Fruit fly (Drosophila melanogaster) whole organism, adult: ENCODE measurements around the gene Ccdc39.

Source experiments
- CG11617 ChIP-seq: fragments of 200-800 bp; sonication (Bioruptor generic); optimal IDR thresholded peaks from 2 replicates; lab custom pipeline; 2017; ENCODE audit warnings: mild to moderate bottlenecking, missing biosample characterization, missing genetic modification reagents, missing genetic modification characterization
- CG12768 ChIP-seq: fragments of 200-800 bp; sonication (Bioruptor generic); optimal IDR thresholded peaks from 2 replicates; lab custom pipeline; 2017; ENCODE audit warnings: missing biosample characterization, missing genetic modification characterization, mild to moderate bottlenecking, moderate library complexity, missing genetic modification reagents
- CG14711 ChIP-seq: fragments of 200-800 bp; sonication (Bioruptor generic); optimal IDR thresholded peaks from 2 replicates; lab custom pipeline; 2018; ENCODE audit warnings: missing biosample characterization, mild to moderate bottlenecking, missing genetic modification characterization, moderate library complexity
- CG1620 ChIP-seq: fragments of 200-800 bp; sonication (Bioruptor generic); optimal IDR thresholded peaks from 2 replicates; lab custom pipeline; 2016; ENCODE audit warnings: missing biosample characterization, missing genetic modification characterization
- CG33017 ChIP-seq: fragments of 200-800 bp; sonication (Bioruptor generic); optimal IDR thresholded peaks from 2 replicates; lab custom pipeline; 2018; ENCODE audit warnings: missing biosample characterization, mild to moderate bottlenecking, missing genetic modification characterization, moderate library complexity
- CG5204 ChIP-seq: fragments of 200-800 bp; sonication (Bioruptor generic); optimal IDR thresholded peaks from 2 replicates; lab custom pipeline; 2016; ENCODE audit warnings: missing biosample characterization, missing genetic modification characterization
- CG7045 ChIP-seq: fragments of 200-800 bp; sonication (Bioruptor generic); optimal IDR thresholded peaks from 2 replicates; lab custom pipeline; 2017; ENCODE audit warnings: missing biosample characterization, mild to moderate bottlenecking, missing genetic modification characterization
- CG7101 ChIP-seq: fragments of 200-800 bp; sonication (Bioruptor generic); optimal IDR thresholded peaks from 2 replicates; lab custom pipeline; 2018; ENCODE audit warnings: missing biosample characterization, mild to moderate bottlenecking, missing genetic modification characterization, moderate library complexity
- Clk ChIP-seq: fragments of 200-800 bp; sonication (Bioruptor generic); optimal IDR thresholded peaks from 2 replicates; lab custom pipeline; 2017; ENCODE audit warnings: missing biosample characterization, missing genetic modification characterization
- Crg-1 ChIP-seq: fragments of 200-800 bp; sonication (Bioruptor generic); optimal IDR thresholded peaks from 2 replicates; lab custom pipeline; 2016; ENCODE audit warnings: missing biosample characterization, missing genetic modification characterization
- Hr96 ChIP-seq: fragments of 200-800 bp; sonication (Bioruptor generic); optimal IDR thresholded peaks from 2 replicates; lab custom pipeline; 2016; ENCODE audit warnings: missing biosample characterization, missing genetic modification characterization
- Mnt ChIP-seq: fragments of 200-800 bp; sonication (Bioruptor generic); optimal IDR thresholded peaks from 2 replicates; lab custom pipeline; 2016; ENCODE audit warnings: missing biosample characterization, mild to moderate bottlenecking, missing genetic modification characterization
- bab1 ChIP-seq: fragments of 200-800 bp; sonication (Bioruptor generic); optimal IDR thresholded peaks from 3 replicates; lab custom pipeline; 2019; ENCODE audit warnings: missing biosample characterization, mild to moderate bottlenecking, missing genetic modification characterization, moderate library complexity
- cic ChIP-seq: fragments of 200-800 bp; sonication (Bioruptor generic); optimal IDR thresholded peaks from 2 replicates; lab custom pipeline; 2017; ENCODE audit warnings: missing biosample characterization, mild to moderate bottlenecking, missing genetic modification characterization, moderate library complexity
- cnc ChIP-seq, 2 experiments: fragments of >200 bp; optimal IDR thresholded peaks; 2 replicates each; lab custom pipeline; 2017
- kay ChIP-seq: fragments of 200-800 bp; sonication (Bioruptor generic); peaks from one replicate; lab custom pipeline; 2016; ENCODE audit warnings: missing biosample characterization, missing genetic modification characterization, borderline replicate concordance
- ovo ChIP-seq: fragments of 200-800 bp; sonication (Bioruptor generic); optimal IDR thresholded peaks from 2 replicates; lab custom pipeline; 2016; ENCODE audit warnings: missing biosample characterization, missing genetic modification characterization
- pad ChIP-seq: fragments of 200-800 bp; sonication (Bioruptor generic); optimal IDR thresholded peaks from 3 replicates; lab custom pipeline; 2017; ENCODE audit warnings: missing biosample characterization, missing genetic modification characterization, mild to moderate bottlenecking, moderate library complexity, missing genetic modification reagents
- tj ChIP-seq: fragments of 200-800 bp; sonication (Bioruptor generic); optimal IDR thresholded peaks from 3 replicates; lab custom pipeline; 2017; ENCODE audit warnings: missing biosample characterization, mild to moderate bottlenecking, missing genetic modification characterization, moderate library complexity
- toe ChIP-seq: fragments of 200-800 bp; sonication (Bioruptor generic); optimal IDR thresholded peaks from 2 replicates; lab custom pipeline; 2016; ENCODE audit warnings: missing biosample characterization, missing genetic modification characterization

Ccdc39 gene

DNA sequence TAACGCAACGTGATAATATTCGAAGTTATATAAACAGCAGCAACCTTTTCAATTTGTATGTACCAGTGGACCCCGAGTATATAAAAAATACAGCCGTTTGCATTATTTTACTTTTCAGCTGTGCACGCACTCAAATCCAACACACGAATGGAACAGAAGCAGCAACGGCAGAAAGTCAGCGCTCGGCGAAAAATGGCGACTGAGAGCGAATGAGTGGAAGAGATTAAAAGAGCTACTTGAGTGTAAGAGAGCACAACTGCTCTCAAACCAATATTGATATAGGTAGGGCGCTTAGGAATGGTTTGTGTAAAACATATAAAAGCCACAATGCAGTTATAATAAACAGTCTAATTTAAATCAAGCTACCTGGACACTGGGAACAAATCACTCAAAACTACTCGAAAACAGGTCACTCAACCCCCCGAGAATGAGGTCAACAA lies 21.8 kb upstream of the Ccdc39 start:
- TF ChIP-seq bab1 (GFP tag; lab: Kevin White, UChicago) (peak; percentile 64), cnc (optimal IDR thresholded peaks at IDR 0.05; lab: Kevin White, UChicago) (no peak), Hr96 (GFP tag; lab: Kevin White, UChicago) (peak; percentile 47), CG1620 (GFP tag; lab: Kevin White, UChicago) (peak; percentile 43), CG7045 (GFP tag; lab: Kevin White, UChicago) (peak; percentile 41), kay (GFP tag; lab: Kevin White, UChicago) (no peak), ovo (GFP tag; lab: Kevin White, UChicago) (no peak), CG7101 (peak; percentile 55), CG12768 (GFP tag; lab: Kevin White, UChicago) (peak; percentile 50), toe (GFP tag; lab: Kevin White, UChicago) (no peak), CG11617 (GFP tag; lab: Kevin White, UChicago) (peak; percentile 60), CG5204 (peak; percentile 46), CG14711 (tag; lab: Kevin White, UChicago) (no peak), Crg-1 (GFP tag; lab: Kevin White, UChicago) (peak; percentile 78), CG33017 (tag; lab: Kevin White, UChicago) (peak; percentile 57), Clk (peak; percentile 5), tj (GFP tag; lab: Kevin White, UChicago) (peak; percentile 84), pad (GFP tag; lab: Kevin White, UChicago) (no peak), cic (peak; percentile 3), Mnt (GFP tag; lab: Kevin White, UChicago) (peak; percentile 48)

DNA sequence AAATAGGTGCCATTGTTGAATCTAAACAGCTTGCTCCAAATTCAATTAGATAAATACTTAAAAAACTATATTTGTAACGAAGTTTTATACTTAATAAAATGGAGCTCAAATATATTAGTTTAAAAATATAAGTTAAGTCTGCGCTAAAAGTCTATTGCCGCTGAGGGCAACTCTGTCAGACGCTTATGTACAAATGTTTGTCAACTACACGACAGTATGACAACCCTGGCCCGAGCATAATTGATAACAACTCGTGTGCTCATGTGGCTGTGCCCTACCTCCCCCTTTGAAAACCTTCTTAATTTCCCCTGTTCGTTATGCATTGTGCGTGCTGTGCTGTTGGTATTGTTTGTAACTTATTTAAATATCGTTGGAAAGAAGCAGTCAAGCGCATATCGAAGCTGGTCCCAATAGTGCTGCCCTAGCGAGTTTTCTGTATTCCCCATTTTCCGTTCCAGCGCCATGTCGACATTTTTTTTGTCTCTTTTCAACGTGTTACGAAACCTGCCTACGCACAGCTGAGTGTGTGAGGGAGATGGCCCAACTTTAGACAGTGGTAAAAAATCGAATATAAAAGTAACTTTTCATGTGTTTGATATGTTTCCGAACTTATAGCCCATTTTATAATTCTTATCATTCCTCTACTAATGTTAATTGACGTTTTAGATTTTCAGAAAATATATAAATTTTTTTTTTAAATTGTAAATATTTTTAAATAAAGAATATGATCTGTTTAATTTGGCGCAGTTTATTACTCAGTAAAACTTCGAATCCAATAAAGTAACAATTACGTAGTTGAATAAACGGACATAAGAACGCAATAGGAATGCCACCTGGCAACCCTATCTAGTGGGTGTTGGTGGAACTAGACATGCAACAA lies 20.5 kb upstream of the Ccdc39 start:
- TF ChIP-seq CG11617 (GFP tag; lab: Kevin White, UChicago) = no peak
- TF ChIP-seq cnc (optimal IDR thresholded peaks at IDR 0.05; lab: Kevin White, UChicago) = no peak
- TF ChIP-seq CG14711 (tag; lab: Kevin White, UChicago) = peak; percentile 62
- no peak for TF ChIP-seq ovo (GFP tag; lab: Kevin White, UChicago)
- TF ChIP-seq CG7045 (GFP tag; lab: Kevin White, UChicago) = no peak
- TF ChIP-seq CG5204 = no peak
- no peak for TF ChIP-seq CG1620 (GFP tag; lab: Kevin White, UChicago)
- TF ChIP-seq Crg-1 (GFP tag; lab: Kevin White, UChicago) = no peak
- no peak for TF ChIP-seq kay (GFP tag; lab: Kevin White, UChicago)
- TF ChIP-seq Hr96 (GFP tag; lab: Kevin White, UChicago) = no peak
- no peak for TF ChIP-seq Mnt (GFP tag; lab: Kevin White, UChicago)
- peak; percentile 79 for TF ChIP-seq tj (GFP tag; lab: Kevin White, UChicago)
- no peak for TF ChIP-seq CG12768 (GFP tag; lab: Kevin White, UChicago)
- no peak for TF ChIP-seq cic
- peak; percentile 10 for TF ChIP-seq bab1 (GFP tag; lab: Kevin White, UChicago)
- TF ChIP-seq CG33017 (tag; lab: Kevin White, UChicago) = no peak

DNA sequence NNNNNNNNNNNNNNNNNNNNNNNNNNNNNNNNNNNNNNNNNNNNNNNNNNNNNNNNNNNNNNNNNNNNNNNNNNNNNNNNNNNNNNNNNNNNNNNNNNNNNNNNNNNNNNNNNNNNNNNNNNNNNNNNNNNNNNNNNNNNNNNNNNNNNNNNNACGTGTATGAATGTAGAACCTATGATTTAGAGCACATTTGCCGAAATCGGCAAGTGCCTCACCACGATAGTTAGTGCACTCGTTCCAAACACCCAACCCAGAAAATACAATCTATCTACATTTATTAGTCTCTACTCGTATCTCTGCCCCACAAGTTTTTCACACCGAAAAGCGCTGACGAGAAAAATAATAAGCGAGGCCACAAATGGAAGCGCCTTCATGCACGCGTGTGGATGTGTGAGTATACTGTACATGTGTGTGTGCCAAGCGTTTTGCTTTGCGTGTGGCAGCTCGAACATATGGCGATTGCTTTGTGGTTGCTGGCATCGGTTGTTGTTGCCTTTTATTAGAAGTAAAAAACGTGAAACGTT lies 19.7 kb upstream of the Ccdc39 start:
- TF ChIP-seq tj (GFP tag; lab: Kevin White, UChicago) = peak; percentile 72
- no peak for TF ChIP-seq CG7045 (GFP tag; lab: Kevin White, UChicago)
- TF ChIP-seq kay (GFP tag; lab: Kevin White, UChicago) = peak; percentile 85

DNA sequence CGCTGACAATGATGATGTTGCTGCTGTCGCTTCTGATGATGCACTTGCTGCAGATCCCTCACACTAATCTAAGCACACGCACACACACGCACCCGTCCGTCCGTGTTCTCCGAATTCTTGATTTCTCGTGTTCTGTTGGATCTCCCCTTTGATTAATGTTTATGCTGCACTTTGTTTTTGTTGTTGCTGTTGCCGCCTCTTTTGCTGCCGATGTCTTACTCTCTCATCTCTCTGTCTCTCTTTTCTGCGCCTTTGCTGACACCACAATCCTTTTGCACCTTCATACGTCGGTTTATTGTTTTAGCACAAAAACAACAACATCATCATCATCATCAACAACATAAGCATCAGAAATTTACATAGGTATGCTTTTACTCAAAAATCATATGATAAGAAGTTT lies 13.5 kb upstream of the Ccdc39 start:
- TF ChIP-seq tj (GFP tag; lab: Kevin White, UChicago) (peak; percentile 57), kay (GFP tag; lab: Kevin White, UChicago) (no peak)

DNA sequence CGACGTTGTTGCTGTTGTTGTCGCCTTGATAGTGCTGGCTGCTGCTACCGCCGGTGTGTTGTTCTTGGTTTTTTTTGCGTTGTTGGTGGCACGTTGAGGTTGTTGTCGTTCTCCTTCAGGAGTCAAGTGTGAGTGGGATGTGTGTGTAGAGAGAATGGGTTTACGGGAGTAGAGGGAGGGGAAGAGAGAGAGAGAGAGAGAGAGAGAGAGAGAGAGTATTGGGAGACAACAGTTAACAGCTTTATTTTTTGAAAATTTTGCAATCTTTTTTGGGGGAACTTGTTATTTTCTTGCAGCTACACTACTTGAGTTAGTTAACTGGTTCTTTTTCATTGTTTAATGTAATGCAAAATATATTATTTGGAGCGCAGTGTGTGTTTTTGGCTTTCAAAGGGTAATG lies 13.1 kb upstream of the Ccdc39 start:
- no peak for TF ChIP-seq Hr96 (GFP tag; lab: Kevin White, UChicago)
- no peak for TF ChIP-seq CG7101
- TF ChIP-seq cic = no peak
- TF ChIP-seq Crg-1 (GFP tag; lab: Kevin White, UChicago) = no peak
- no peak for TF ChIP-seq cnc (optimal IDR thresholded peaks at IDR 0.05; lab: Kevin White, UChicago)
- TF ChIP-seq CG33017 (tag; lab: Kevin White, UChicago) = no peak
- TF ChIP-seq CG5204 = no peak
- TF ChIP-seq tj (GFP tag; lab: Kevin White, UChicago) = no peak
- TF ChIP-seq CG14711 (tag; lab: Kevin White, UChicago) = no peak
- TF ChIP-seq CG12768 (GFP tag; lab: Kevin White, UChicago) = no peak
- TF ChIP-seq CG11617 (GFP tag; lab: Kevin White, UChicago) = no peak
- no peak for TF ChIP-seq CG7045 (GFP tag; lab: Kevin White, UChicago)
- TF ChIP-seq kay (GFP tag; lab: Kevin White, UChicago) = no peak
- TF ChIP-seq toe (GFP tag; lab: Kevin White, UChicago) = no peak
- no peak for TF ChIP-seq CG1620 (GFP tag; lab: Kevin White, UChicago)
- no peak for TF ChIP-seq pad (GFP tag; lab: Kevin White, UChicago)
- no peak for TF ChIP-seq ovo (GFP tag; lab: Kevin White, UChicago)
- no peak for TF ChIP-seq bab1 (GFP tag; lab: Kevin White, UChicago)
